Worm (Caenorhabditis elegans): ENCODE measurements around the gene sre-9.

DNA sequence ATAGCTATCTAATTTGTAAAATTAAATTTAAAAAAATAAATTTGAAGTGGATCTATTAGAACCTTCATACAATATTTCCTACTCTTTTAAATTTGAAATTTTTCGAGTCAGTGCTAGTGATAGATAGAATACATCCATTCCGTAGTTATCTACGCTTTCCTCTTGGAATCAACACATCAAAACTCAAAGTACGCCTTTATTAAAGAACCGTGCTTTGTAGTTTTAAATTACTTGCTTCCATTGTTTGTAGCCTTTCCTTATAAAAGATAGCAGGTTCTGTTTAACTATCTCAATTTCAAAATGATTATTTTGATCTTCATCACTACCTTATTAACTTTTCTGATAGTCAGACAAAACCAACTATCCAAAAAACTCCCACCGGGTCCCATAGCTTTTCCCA, 50.3 kb downstream of the sre-9 start, which contains the start of gene cyp-35B3:
- no peak for TF ChIP-seq ref-1 (GFP tag; conservative IDR thresholded peaks at IDR 0.05)
- TF ChIP-seq klf-2 (GFP tag; conservative IDR thresholded peaks at IDR 0.05) = no peak
- no peak for TF ChIP-seq ztf-23 (GFP tag; IDR thresholded peaks at IDR 0.05)
- no peak for TF ChIP-seq flt-1 (GFP tag; IDR thresholded peaks at IDR 0.05)
- TF ChIP-seq T22C8.4 (GFP tag; IDR thresholded peaks at IDR 0.05) = no peak
